Worm (Caenorhabditis elegans) whole organism, early embryonic: Measurements from ENCODE around the gene algn-5.

ENCODE experiments used
- F13C5.2 ChIP-seq: sonication (generic microtip); optimal IDR thresholded peaks from 2 replicates; lab custom pipeline; 2017; ENCODE audit warnings: mild to moderate bottlenecking, missing genetic modification characterization, inconsistent platforms, missing compliant biosample characterization
- aly-1 ChIP-seq: sonication (generic microtip); optimal IDR thresholded peaks from 2 replicates; lab custom pipeline; 2016; ENCODE audit warnings: missing genetic modification characterization, missing compliant biosample characterization
- ama-1 ChIP-seq: fragments of 150-350 bp; optimal IDR thresholded peaks from 2 replicates; lab custom pipeline; 2014
- ets-7 ChIP-seq: sonication (generic microtip); optimal IDR thresholded peaks from 2 replicates; lab custom pipeline; 2016; ENCODE audit warnings: missing genotype, missing genetic modification characterization, missing compliant biosample characterization
- flt-1 ChIP-seq: fragments of 200-800 bp; sonication (Bioruptor generic); IDR thresholded peaks from 2 replicates; pipeline ENCODE4 v1.3.6; 2022; ENCODE audit warnings: missing genetic modification characterization, missing compliant biosample characterization
- scrt-1 ChIP-seq: fragments of 200-800 bp; sonication (Bioruptor generic); IDR thresholded peaks from 2 replicates; pipeline ENCODE4 v1.3.6; 2022; ENCODE audit warnings: missing genetic modification characterization, missing compliant biosample characterization
- sea-1 ChIP-seq: fragments of 200-800 bp; sonication (Bioruptor generic); conservative IDR thresholded peaks from 2 replicates; pipeline ENCODE4 v1.3.6; 2022; ENCODE audit warnings: missing genetic modification characterization, missing compliant biosample characterization

DNA sequence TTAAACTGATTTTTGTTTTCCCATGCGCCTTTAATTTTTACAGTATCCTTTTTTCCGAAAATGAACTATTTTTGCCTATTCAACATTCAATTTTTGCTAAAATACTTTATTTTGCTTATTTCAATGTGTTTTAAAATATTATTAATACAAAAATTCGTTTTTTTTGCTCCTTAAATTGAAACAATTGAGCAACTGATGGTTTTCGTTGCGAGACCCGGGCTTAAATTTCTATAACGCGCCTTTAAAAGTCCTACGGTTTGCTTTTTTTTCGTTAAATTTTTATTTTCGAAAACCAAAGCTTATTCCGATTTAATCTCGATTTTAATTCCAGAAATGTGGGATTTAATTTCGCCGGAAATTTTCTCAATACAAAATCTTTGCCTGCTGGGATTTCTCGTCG lies at the start of gene algn-5:
- TF ChIP-seq ama-1 (lab: Kevin White, UChicago) (no peak), aly-1 (tag; lab: Kevin White, UChicago) (no peak), F13C5.2 (tag; lab: Kevin White, UChicago) (no peak), sea-1 (GFP tag; lab: Robert Waterston, UW) (no peak), scrt-1 (no peak), ets-7 (tag; lab: Kevin White, UChicago) (no peak), flt-1 (GFP tag; lab: Robert Waterston, UW) (no peak)
